Fruit fly (Drosophila melanogaster) S2 (cell line): ENCODE data around the gene CG12729.

Experiments used
- CG8478 ChIP-seq: fragments of >200 bp; optimal IDR thresholded peaks from 2 replicates; lab custom pipeline; 2018
- CTCF ChIP-seq, 2 experiments: fragments of >200 bp; optimal IDR thresholded peaks; 2 replicates each; lab custom pipeline; 2018

DNA sequence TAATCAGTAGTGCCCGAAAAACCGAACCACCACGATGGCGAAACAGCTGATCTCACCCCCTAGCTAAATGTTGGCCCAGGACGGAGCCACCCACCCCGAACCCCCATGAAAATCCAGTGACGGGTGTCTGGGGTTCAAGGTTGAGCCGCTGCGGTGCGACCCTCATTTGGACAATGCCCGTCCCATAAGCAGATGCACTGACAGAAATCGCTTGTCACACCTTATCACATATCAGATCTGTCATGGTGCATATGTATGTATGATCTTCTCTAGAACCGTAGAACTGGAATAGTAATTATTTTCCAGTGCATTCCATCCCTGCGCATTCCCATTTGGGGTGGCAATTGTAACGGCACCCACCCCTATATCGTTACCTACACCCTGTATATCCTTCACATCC lies 43.9 kb downstream of the CG12729 start:
- TF ChIP-seq CG8478 (lab: Kevin White, UChicago) (no peak), CTCF (optimal IDR thresholded peaks at IDR 0.05; lab: Kevin White, UChicago) (no peak)
